Worm (Caenorhabditis elegans): ENCODE data around the gene nhr-262.

nhr-262 gene

ce11 chrV:16919675-16920074, 15.0 kb downstream of the nhr-262 start (continued):
- no peak for TF ChIP-seq ceh-91 (GFP tag; IDR thresholded peaks at IDR 0.05)
- 0 out of 2 replicates have a peak, but pooled peaks have one; percentile 12 for TF ChIP-seq pbrm-1 (GFP tag; IDR thresholded peaks at IDR 0.05)
- TF ChIP-seq mel-28 (tag; optimal IDR thresholded peaks at IDR 0.05; ENCODE audit: borderline replicate concordance) = no peak
- TF ChIP-seq snpc-4 (GFP tag; optimal IDR thresholded peaks at IDR 0.05) = no peak
- TF ChIP-seq snpc-4 (tag; optimal IDR thresholded peaks at IDR 0.05) = peak in 2 of 4 experiments; percentile 7 to 50
- TF ChIP-seq mcd-1 (GFP tag; IDR thresholded peaks at IDR 0.05) = peak; percentile 26; the same call in 1 of the 2 replicates
- TF ChIP-seq hrde-1 (tag; optimal IDR thresholded peaks at IDR 0.05; ENCODE audit: borderline replicate concordance) = no peak
- 0 out of 2 replicates have a peak, but pooled peaks have one; percentile 32 for TF ChIP-seq lin-26 (GFP tag; IDR thresholded peaks at IDR 0.05)
- no peak for TF ChIP-seq attf-5 (GFP tag; optimal IDR thresholded peaks at IDR 0.05)
- no peak for TF ChIP-seq gei-17 (GFP tag; optimal IDR thresholded peaks at IDR 0.05)
- TF ChIP-seq F55B11.4 (tag; optimal IDR thresholded peaks at IDR 0.05; ENCODE audit: borderline replicate concordance, insufficient read depth) = no peak
- no peak for TF ChIP-seq lin-40 (tag; optimal IDR thresholded peaks at IDR 0.05)
- no peak for TF ChIP-seq dox-1 (GFP tag; IDR thresholded peaks at IDR 0.05)
- TF ChIP-seq tbp1 (GFP tag; optimal IDR thresholded peaks at IDR 0.05) = peak; percentile 27
- TF ChIP-seq F49E8.2 (tag; optimal IDR thresholded peaks at IDR 0.05; ENCODE audit: insufficient read depth) = peak; percentile 67
- TF ChIP-seq B0336.3 (GFP tag; IDR thresholded peaks at IDR 0.05) = 0 out of 2 replicates have a peak, but pooled peaks have one; percentile 45
- no peak for TF ChIP-seq nhr-120 (GFP tag; IDR thresholded peaks at IDR 0.05)
- TF ChIP-seq hsf-1 (GFP tag; IDR thresholded peaks at IDR 0.05) = 0 out of 2 replicates have a peak, but pooled peaks have one; percentile 42
- TF ChIP-seq atf-7 (tag; optimal IDR thresholded peaks at IDR 0.05) = no peak
- TF ChIP-seq ekl-4 (GFP tag; IDR thresholded peaks at IDR 0.05) = peak; percentile 65
- no peak for TF ChIP-seq snpc-3.4 (tag; optimal IDR thresholded peaks at IDR 0.05)
- TF ChIP-seq lin-54 (GFP tag; optimal IDR thresholded peaks at IDR 0.05) = no peak
- TF ChIP-seq bed-2 (GFP tag; IDR thresholded peaks at IDR 0.05) = no peak
- no peak for TF ChIP-seq aptf-2 (GFP tag; conservative IDR thresholded peaks at IDR 0.05)
- TF ChIP-seq F33H1.4 (GFP tag; IDR thresholded peaks at IDR 0.05) = no peak
- peak; percentile 64; the same call in 1 of the 2 replicates for TF ChIP-seq Y95B8A.8 (GFP tag; IDR thresholded peaks at IDR 0.05)
- peak; percentile 6 for TF ChIP-seq mxl-1 (tag; optimal IDR thresholded peaks at IDR 0.05)
- peak; percentile 21 for TF ChIP-seq die-1 (tag; optimal IDR thresholded peaks at IDR 0.05)
- peak; percentile 31; the same call in 1 of the 2 replicates for TF ChIP-seq D2030.7 (GFP tag; IDR thresholded peaks at IDR 0.05)
- no peak for TF ChIP-seq ZK185.1 (tag; optimal IDR thresholded peaks at IDR 0.05; ENCODE audit: poor library complexity, severe bottlenecking)
- TF ChIP-seq rpc-1 (optimal IDR thresholded peaks at IDR 0.05) = no peak
- no peak for TF ChIP-seq rpc-1 (tag; optimal IDR thresholded peaks at IDR 0.05)
- no peak for TF ChIP-seq egl-44 (GFP tag; IDR thresholded peaks at IDR 0.05)
- no peak for TF ChIP-seq ztf-25 (GFP tag; IDR thresholded peaks at IDR 0.05)
- 0 out of 2 replicates have a peak, but pooled peaks have one; percentile 36 for TF ChIP-seq F39B2.1 (GFP tag; IDR thresholded peaks at IDR 0.05)
- TF ChIP-seq dpff-1 (tag; optimal IDR thresholded peaks at IDR 0.05) = no peak
- no peak for TF ChIP-seq lir-1 (GFP tag; conservative IDR thresholded peaks at IDR 0.05)
- TF ChIP-seq T26A5.8 (tag; optimal IDR thresholded peaks at IDR 0.05) = no peak
- no peak for TF ChIP-seq Y56A3A.18 (GFP tag; IDR thresholded peaks at IDR 0.05)
- TF ChIP-seq efl-1 (GFP tag; optimal IDR thresholded peaks at IDR 0.05) = peak; percentile 9
- peak; percentile 9 for TF ChIP-seq zim-3 (tag; optimal IDR thresholded peaks at IDR 0.05)
- no peak for TF ChIP-seq madf-10 (tag; optimal IDR thresholded peaks at IDR 0.05)
- TF ChIP-seq xnd-1 (tag; optimal IDR thresholded peaks at IDR 0.05) = peak; percentile 14
- TF ChIP-seq madf-6 (GFP tag; IDR thresholded peaks at IDR 0.05) = peak; percentile 45
- TF ChIP-seq ceh-58 (GFP tag; IDR thresholded peaks at IDR 0.05) = no peak
- no peak for TF ChIP-seq F23B12.7 (tag; optimal IDR thresholded peaks at IDR 0.05; ENCODE audit: insufficient read depth)
- no peak for TF ChIP-seq egl-18 (GFP tag; IDR thresholded peaks at IDR 0.05)
- peak; percentile 89 for TF ChIP-seq attf-6 (GFP tag; IDR thresholded peaks at IDR 0.05)
- TF ChIP-seq aptf-3 (GFP tag; IDR thresholded peaks at IDR 0.05) = no peak
